Worm (Caenorhabditis elegans): ENCODE results near the gene moc-6.
A peak's percentile ranks its signal among the peaks of the same experiment; 100 is the strongest.

The moc-6 gene

ce11 chrIII:5206861-5207414 is 11.1 kb downstream of the moc-6 start, which contains the start of gene morc-1:
Gene morc-1, minus strand, starts transcription at chrIII:5206911.
- TF ChIP-seq snpc-3.4 (tag; optimal IDR thresholded peaks at IDR 0.05): peak; percentile 2
- no peak for TF ChIP-seq ccch-3 (GFP tag; optimal IDR thresholded peaks at IDR 0.05)
- TF ChIP-seq Y53G8AR.9 (GFP tag; conservative IDR thresholded peaks at IDR 0.05): no peak
- peak; percentile 11 for TF ChIP-seq efl-1 (GFP tag; optimal IDR thresholded peaks at IDR 0.05)
- TF ChIP-seq B0019.2 (GFP tag; conservative IDR thresholded peaks at IDR 0.05): no peak
- TF ChIP-seq madf-6 (GFP tag; IDR thresholded peaks at IDR 0.05): peak; percentile 55; the same call in 1 of the 2 replicates
- TF ChIP-seq mcd-1 (GFP tag; IDR thresholded peaks at IDR 0.05): no peak
- TF ChIP-seq tbp1 (GFP tag; optimal IDR thresholded peaks at IDR 0.05): no peak
- peak; percentile 69 for TF ChIP-seq lsl-1 (GFP tag; optimal IDR thresholded peaks at IDR 0.05)
- 0 out of 2 replicates have a peak, but pooled peaks have one; percentile 30 for TF ChIP-seq ceh-91 (GFP tag; IDR thresholded peaks at IDR 0.05)
- no peak for TF ChIP-seq repo-1 (tag; optimal IDR thresholded peaks at IDR 0.05)
- TF ChIP-seq F33H1.4 (GFP tag; IDR thresholded peaks at IDR 0.05): peak; percentile 62; the same call in 1 of the 2 replicates

ce11 chrIII:5208992-5209391 is 13.2 kb downstream of the moc-6 start, which contains the start of gene syx-16:
Gene syx-16, minus strand, starts transcription at chrIII:5209109.
- TF ChIP-seq lsl-1 (GFP tag; optimal IDR thresholded peaks at IDR 0.05): peak; percentile 83
- peak; percentile 90 for TF ChIP-seq madf-8 (GFP tag; conservative IDR thresholded peaks at IDR 0.05)
- TF ChIP-seq rec-8 (tag; optimal IDR thresholded peaks at IDR 0.05): no peak
- peak; percentile 27; the same call in 1 of the 2 replicates for TF ChIP-seq dox-1 (GFP tag; IDR thresholded peaks at IDR 0.05)
- peak; percentile 82 for TF ChIP-seq xnd-1 (tag; optimal IDR thresholded peaks at IDR 0.05)
- TF ChIP-seq F33H1.4 (GFP tag; IDR thresholded peaks at IDR 0.05): peak; percentile 75
- peak; percentile 93 for TF ChIP-seq madf-6 (GFP tag; IDR thresholded peaks at IDR 0.05)
- TF ChIP-seq C17E4.6 (GFP tag; IDR thresholded peaks at IDR 0.05): no peak
- TF ChIP-seq hmg-20 (GFP tag; IDR thresholded peaks at IDR 0.05): no peak
- TF ChIP-seq D2030.7 (GFP tag; IDR thresholded peaks at IDR 0.05): peak; percentile 35; the same call in 1 of the 2 replicates
- peak; percentile 33 for TF ChIP-seq lin-54 (GFP tag; optimal IDR thresholded peaks at IDR 0.05)

- TF ChIP-seq rec-8 (tag; optimal IDR thresholded peaks at IDR 0.05) (no peak), hmg-1.2 (GFP tag; IDR thresholded peaks at IDR 0.05) (no peak), madf-3 (GFP tag; IDR thresholded peaks at IDR 0.05) (no peak), Y79H2A.3 (GFP tag; conservative IDR thresholded peaks at IDR 0.05) (no peak), lag-1 (GFP tag; IDR thresholded peaks at IDR 0.05) (no peak), ets-4 (GFP tag; optimal IDR thresholded peaks at IDR 0.05) (no peak), zfh-2 (GFP tag; conservative IDR thresholded peaks at IDR 0.05) (no peak), zim-3 (tag; optimal IDR thresholded peaks at IDR 0.05) (no peak), bed-2 (GFP tag; IDR thresholded peaks at IDR 0.05) (no peak), lin-26 (GFP tag; IDR thresholded peaks at IDR 0.05) (no peak), ztf-18 (tag; optimal IDR thresholded peaks at IDR 0.05) (no peak), lin-35 (GFP tag; optimal IDR thresholded peaks at IDR 0.05) (no peak), egl-18 (GFP tag; IDR thresholded peaks at IDR 0.05) (no peak), F55B11.4 (tag; optimal IDR thresholded peaks at IDR 0.05; ENCODE audit: borderline replicate concordance, insufficient read depth) (no peak)
These were observed 14.5 kb downstream of the moc-6 start for ce11 chrIII:5210269-5210668.

ce11 chrIII:5211137-5211648 is 15.4 kb downstream of the moc-6 start:
- TF ChIP-seq atf-7 (tag; optimal IDR thresholded peaks at IDR 0.05) (peak; percentile 71), K11D2.4 (GFP tag; IDR thresholded peaks at IDR 0.05) (peak; percentile 69), lin-40 (tag; optimal IDR thresholded peaks at IDR 0.05) (peak; percentile 72), F23B12.7 (tag; optimal IDR thresholded peaks at IDR 0.05; ENCODE audit: insufficient read depth) (peak; percentile 42), K12H6.12 (tag; optimal IDR thresholded peaks at IDR 0.05) (peak; percentile 78), ceh-100 (GFP tag; IDR thresholded peaks at IDR 0.05) (peak; percentile 62), xnd-1 (tag; optimal IDR thresholded peaks at IDR 0.05) (peak; percentile 18), lin-26 (GFP tag; IDR thresholded peaks at IDR 0.05) (peak; percentile 88), rcor-1 (GFP tag; IDR thresholded peaks at IDR 0.05) (peak; percentile 83), F49E8.2 (tag; optimal IDR thresholded peaks at IDR 0.05; ENCODE audit: insufficient read depth) (peak; percentile 22), repo-1 (tag; optimal IDR thresholded peaks at IDR 0.05) (peak; percentile 79), C17E4.6 (GFP tag; IDR thresholded peaks at IDR 0.05) (peak; percentile 68; the same call in 1 of the 2 replicates), chd-7 (tag; optimal IDR thresholded peaks at IDR 0.05) (peak; percentile 79), tbp1 (GFP tag; optimal IDR thresholded peaks at IDR 0.05) (peak; percentile 81)
